Worm (Caenorhabditis elegans) whole organism, L1 larva: ENCODE results near the gene cln-3.1.

Experiments
- C04F5.9 ChIP-seq: sonication (generic microtip); optimal IDR thresholded peaks from 2 replicates; lab custom pipeline; 2016; ENCODE audit warnings: missing genetic modification characterization, missing compliant biosample characterization
- C16A3.4 ChIP-seq: fragments of 150-350 bp; optimal IDR thresholded peaks from 2 replicates; lab custom pipeline; 2014; ENCODE audit warnings: missing biosample characterization, missing genetic modification characterization
- C34B4.2 ChIP-seq: sonication (generic microtip); optimal IDR thresholded peaks from 2 replicates; lab custom pipeline; 2017; ENCODE audit warnings: mild to moderate bottlenecking, missing genetic modification characterization, missing compliant biosample characterization
- Y116A8C.19 ChIP-seq: sonication (generic microtip); optimal IDR thresholded peaks from 2 replicates; lab custom pipeline; 2016; ENCODE audit warnings: missing compliant biosample characterization, missing genetic modification characterization, borderline replicate concordance
- aha-1 ChIP-seq: fragments of 150-350 bp; optimal IDR thresholded peaks from 2 replicates; lab custom pipeline; 2014; ENCODE audit warnings: missing biosample characterization, missing genetic modification characterization
- blmp-1 ChIP-seq: fragments of 150-350 bp; optimal IDR thresholded peaks from 2 replicates; lab custom pipeline; 2014; ENCODE audit warnings: missing biosample characterization, missing genetic modification characterization
- efl-1 ChIP-seq, 4 experiments: fragments of 150-350 bp; optimal IDR thresholded peaks in 3 of 4; peaks in 1 of 4; 1 replicate in 1 of 4; 2 replicates in 3 of 4; lab custom pipeline; 2014; ENCODE audit warnings: missing biosample characterization in 2 of 4, missing genetic modification characterization in 2 of 4, missing genetic modification reagents in 2 of 4
- egl-13 ChIP-seq: sonication (generic microtip); optimal IDR thresholded peaks from 2 replicates; lab custom pipeline; 2016; ENCODE audit warnings: missing genotype, missing genetic modification reagents, missing genetic modification characterization, missing compliant biosample characterization
- fkh-10 ChIP-seq: sonication (generic microtip); optimal IDR thresholded peaks from 2 replicates; lab custom pipeline; 2017; ENCODE audit warnings: missing biosample characterization, missing genetic modification reagents, missing genetic modification characterization
- fos-1 ChIP-seq: fragments of 150-350 bp; optimal IDR thresholded peaks from 2 replicates; lab custom pipeline; 2014; ENCODE audit warnings: missing biosample characterization, missing genetic modification characterization
- hlh-17 ChIP-seq: fragments of 200-800 bp; sonication (Bioruptor generic); optimal IDR thresholded peaks from 2 replicates; lab custom pipeline; 2018; ENCODE audit warnings: missing genetic modification characterization, mild to moderate bottlenecking, missing compliant biosample characterization, moderate library complexity, borderline replicate concordance
- hlh-4 ChIP-seq: sonication (generic microtip); optimal IDR thresholded peaks from 2 replicates; lab custom pipeline; 2016; ENCODE audit warnings: mild to moderate bottlenecking, missing genetic modification characterization, missing compliant biosample characterization
- irx-1 ChIP-seq: sonication (generic microtip); optimal IDR thresholded peaks from 2 replicates; lab custom pipeline; 2016; ENCODE audit warnings: missing genetic modification characterization, missing compliant biosample characterization
- isw-1 ChIP-seq: fragments of 200-800 bp; sonication (Bioruptor generic); IDR thresholded peaks from 2 replicates; pipeline ENCODE4 v1.3.6; 2022; ENCODE audit warnings: missing genetic modification characterization, missing compliant biosample characterization
- jun-1 ChIP-seq: fragments of 150-350 bp; optimal IDR thresholded peaks from 2 replicates; lab custom pipeline; 2014; ENCODE audit warnings: missing biosample characterization, missing genetic modification reagents, missing genetic modification characterization
- lin-14 ChIP-seq: fragments of 200-800 bp; sonication (Bioruptor generic); optimal IDR thresholded peaks from 2 replicates; lab custom pipeline; 2018; ENCODE audit warnings: mild to moderate bottlenecking, missing genetic modification characterization, moderate library complexity, missing compliant biosample characterization
- lin-35 ChIP-seq, 2 experiments: fragments of 150-350 bp; optimal IDR thresholded peaks; 2 replicates each; lab custom pipeline; 2014; ENCODE audit warnings: missing biosample characterization in 2 of 2, missing genetic modification characterization in 2 of 2, missing genetic modification reagents in 2 of 2
- mab-9 ChIP-seq: fragments of 200-800 bp; sonication (Bioruptor generic); IDR thresholded peaks from 2 replicates; pipeline ENCODE4 v1.3.6; 2022; ENCODE audit warnings: missing genetic modification reagents, missing genetic modification characterization, missing compliant biosample characterization
- mdl-1 ChIP-seq, 2 experiments: fragments of 150-350 bp; optimal IDR thresholded peaks; 2 replicates each; lab custom pipeline; 2014 to 2017; ENCODE audit warnings: missing biosample characterization in 2 of 2, missing genetic modification characterization in 2 of 2, inconsistent platforms in 1 of 2
- mep-1 ChIP-seq: fragments of 150-350 bp; optimal IDR thresholded peaks from 2 replicates; lab custom pipeline; 2014; ENCODE audit warnings: missing biosample characterization, missing genetic modification characterization
- nhr-12 ChIP-seq: sonication (generic microtip); optimal IDR thresholded peaks from 2 replicates; lab custom pipeline; 2017; ENCODE audit warnings: missing biosample characterization, missing genetic modification characterization
- nhr-20 ChIP-seq: sonication (generic microtip); optimal IDR thresholded peaks from 2 replicates; lab custom pipeline; 2016; ENCODE audit warnings: mild to moderate bottlenecking, missing genetic modification characterization, missing compliant biosample characterization
- nhr-28 ChIP-seq: fragments of 150-350 bp; optimal IDR thresholded peaks from 2 replicates; lab custom pipeline; 2014; ENCODE audit warnings: missing biosample characterization, missing genetic modification characterization
- nhr-71 ChIP-seq: sonication (generic microtip); optimal IDR thresholded peaks from 2 replicates; lab custom pipeline; 2016; ENCODE audit warnings: mild to moderate bottlenecking, missing genetic modification characterization, moderate library complexity, missing compliant biosample characterization
- nhr-76 ChIP-seq: sonication (generic microtip); optimal IDR thresholded peaks from 2 replicates; lab custom pipeline; 2017; ENCODE audit warnings: missing biosample characterization, missing genetic modification characterization
- nhr-77 ChIP-seq: fragments of 150-350 bp; optimal IDR thresholded peaks from 2 replicates; lab custom pipeline; 2014; ENCODE audit warnings: missing biosample characterization, missing genetic modification characterization
- pax-3 ChIP-seq: fragments of 200-800 bp; sonication (Bioruptor generic); optimal IDR thresholded peaks from 2 replicates; lab custom pipeline; 2018; ENCODE audit warnings: mild to moderate bottlenecking, missing genetic modification characterization, moderate library complexity, missing compliant biosample characterization
- pqm-1 ChIP-seq: sonication (generic microtip); optimal IDR thresholded peaks from 3 replicates; lab custom pipeline; 2017; ENCODE audit warnings: missing biosample characterization, missing genetic modification characterization
- rnt-1 ChIP-seq: sonication (generic microtip); optimal IDR thresholded peaks from 2 replicates; lab custom pipeline; 2016; ENCODE audit warnings: mild to moderate bottlenecking, missing genetic modification characterization, moderate library complexity, missing compliant biosample characterization
- snu-23 ChIP-seq: sonication (generic microtip); optimal IDR thresholded peaks from 2 replicates; lab custom pipeline; 2016; ENCODE audit warnings: missing genetic modification characterization, missing compliant biosample characterization
- tbx-2 ChIP-seq: sonication (generic microtip); optimal IDR thresholded peaks from 2 replicates; lab custom pipeline; 2016; ENCODE audit warnings: missing genetic modification characterization, missing compliant biosample characterization
- unc-130 ChIP-seq: fragments of 150-350 bp; optimal IDR thresholded peaks from 2 replicates; lab custom pipeline; 2017; ENCODE audit warnings: missing biosample characterization, missing genetic modification characterization, inconsistent platforms
- unc-62 ChIP-seq: fragments of 150-350 bp; optimal IDR thresholded peaks from 2 replicates; lab custom pipeline; 2014; ENCODE audit warnings: missing biosample characterization, missing genetic modification reagents, missing genetic modification characterization
- unc-86 ChIP-seq: sonication (generic microtip); optimal IDR thresholded peaks from 2 replicates; lab custom pipeline; 2016; ENCODE audit warnings: missing genetic modification characterization, missing compliant biosample characterization
- xbp-1 ChIP-seq: sonication (generic microtip); optimal IDR thresholded peaks from 2 replicates; lab custom pipeline; 2016; ENCODE audit warnings: missing genetic modification characterization, missing compliant biosample characterization
- zag-1 ChIP-seq: fragments of 150-350 bp; optimal IDR thresholded peaks from 2 replicates; lab custom pipeline; 2014; ENCODE audit warnings: missing biosample characterization, missing genetic modification characterization
- zip-4 ChIP-seq: fragments of 200-800 bp; sonication (Bioruptor generic); optimal IDR thresholded peaks from 2 replicates; lab custom pipeline; 2018; ENCODE audit warnings: mild to moderate bottlenecking, missing genetic modification characterization, moderate library complexity, missing compliant biosample characterization
- ztf-4 ChIP-seq: fragments of 150-350 bp; optimal IDR thresholded peaks from 2 replicates; lab custom pipeline; 2014; ENCODE audit warnings: missing biosample characterization, missing genetic modification characterization

cln-3.1 gene

ce11 chrV:11281414-11282209 is 16.2 kb upstream of the cln-3.1 start (continued):
- no peak for TF ChIP-seq hlh-4 (tag; lab: Kevin White, UChicago)
- TF ChIP-seq nhr-20 (tag; lab: Kevin White, UChicago) = peak; percentile 62
- peak; percentile 78 for TF ChIP-seq lin-14 (GFP tag; lab: Kevin White, UChicago)
- no peak for TF ChIP-seq aha-1 (tag; lab: Kevin White, UChicago)
- TF ChIP-seq zip-4 (GFP tag; lab: Kevin White, UChicago) = no peak
- TF ChIP-seq rnt-1 = peak; percentile 16
- no peak for TF ChIP-seq unc-62
- no peak for TF ChIP-seq lin-35 (GFP tag; optimal IDR thresholded peaks at IDR 0.05; lab: Kevin White, UChicago)
- no peak for TF ChIP-seq ztf-4 (tag; lab: Kevin White, UChicago)
- TF ChIP-seq irx-1 (tag; lab: Kevin White, UChicago) = peak; percentile 21
- peak; percentile 3 to 19 for TF ChIP-seq efl-1 (optimal IDR thresholded peaks at IDR 0.05; lab: Kevin White, UChicago)
- TF ChIP-seq efl-1 (GFP tag; optimal IDR thresholded peaks at IDR 0.05 in 1 of 2; lab: Kevin White, UChicago) = no peak
- peak; percentile 46 for TF ChIP-seq snu-23

DNA sequence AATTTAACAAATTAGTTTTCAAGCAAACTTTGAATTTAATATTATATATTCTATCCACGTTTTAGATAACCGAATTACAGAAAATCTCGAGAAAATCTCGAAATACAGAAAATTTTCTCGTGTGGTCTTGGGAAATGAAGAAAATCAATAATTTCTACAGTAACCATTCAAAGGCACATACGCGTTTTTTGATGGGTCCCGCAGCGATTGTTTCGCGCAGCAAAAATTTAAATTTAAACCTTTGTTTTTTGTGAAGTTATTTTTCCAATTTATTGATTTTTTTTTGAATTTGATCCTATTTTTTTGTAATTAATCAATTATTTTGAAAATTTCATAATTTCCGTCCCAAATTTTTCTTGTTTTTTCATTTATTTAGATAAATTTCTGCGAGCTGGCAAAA is 14.1 kb upstream of the cln-3.1 start:
- TF ChIP-seq aha-1 (tag; lab: Kevin White, UChicago) (no peak), pqm-1 (tag; lab: Kevin White, UChicago) (no peak), unc-86 (tag; lab: Kevin White, UChicago) (no peak), fos-1 (tag; lab: Kevin White, UChicago) (no peak), Y116A8C.19 (tag; lab: Kevin White, UChicago) (no peak), nhr-20 (tag; lab: Kevin White, UChicago) (no peak), zag-1 (no peak), nhr-76 (tag; lab: Kevin White, UChicago) (no peak), egl-13 (tag; lab: Kevin White, UChicago) (no peak), C34B4.2 (no peak), hlh-17 (no peak), nhr-12 (tag; lab: Kevin White, UChicago) (no peak), blmp-1 (tag; lab: Kevin White, UChicago) (no peak), fkh-10 (GFP tag; lab: Kevin White, UChicago) (no peak), jun-1 (tag; lab: Kevin White, UChicago) (no peak), mdl-1 (tag; optimal IDR thresholded peaks at IDR 0.05; lab: Kevin White, UChicago) (no peak), mab-9 (GFP tag; lab: Robert Waterston, UW) (no peak), unc-130 (tag; lab: Kevin White, UChicago) (no peak)
- TF ChIP-seq, all 84 proteins: peak for 0

- TF ChIP-seq C04F5.9 (no peak), nhr-12 (tag; lab: Kevin White, UChicago) (no peak), Y116A8C.19 (tag; lab: Kevin White, UChicago) (no peak), nhr-77 (tag; lab: Kevin White, UChicago) (no peak), zag-1 (no peak), isw-1 (no peak), aha-1 (tag; lab: Kevin White, UChicago) (no peak)
Observed at ce11 chrV:11272848-11273247, 7.4 kb upstream of the cln-3.1 start, which contains the start of gene clec-223. Gene clec-223, plus strand, starts transcription at chrV:11273148.

ce11 chrV:11271051-11271450 is 5.6 kb upstream of the cln-3.1 start, which contains the start of gene clec-222:
Gene clec-222, plus strand, starts transcription at chrV:11271351.
- no peak for TF ChIP-seq mep-1
- no peak for TF ChIP-seq pax-3 (tag; lab: Kevin White, UChicago)

- no peak for TF ChIP-seq C04F5.9
- no peak for TF ChIP-seq fkh-10 (GFP tag; lab: Kevin White, UChicago)
- TF ChIP-seq nhr-28 (tag; lab: Kevin White, UChicago) = no peak
- no peak for TF ChIP-seq efl-1 (optimal IDR thresholded peaks at IDR 0.05; lab: Kevin White, UChicago)
- no peak for TF ChIP-seq efl-1 (GFP tag; optimal IDR thresholded peaks at IDR 0.05 in 1 of 2; lab: Kevin White, UChicago)
- no peak for TF ChIP-seq C16A3.4 (tag; lab: Kevin White, UChicago)
- no peak for TF ChIP-seq tbx-2 (tag; lab: Kevin White, UChicago)
- TF ChIP-seq xbp-1 (tag; lab: Kevin White, UChicago) = no peak
- no peak for TF ChIP-seq mdl-1 (tag; optimal IDR thresholded peaks at IDR 0.05; lab: Kevin White, UChicago)
- no peak for TF ChIP-seq nhr-71
Observed at ce11 chrV:11268791-11269190, 3.3 kb upstream of the cln-3.1 start, which contains the start of gene str-115. Gene str-115, plus strand, starts transcription at chrV:11269091.
